Worm (Caenorhabditis elegans) whole organism, young adult: ENCODE data around the gene Y25C1A.6.

Experiments
- B0261.1 ChIP-seq: sonication (generic microtip); optimal IDR thresholded peaks from 2 replicates; lab custom pipeline; 2016; ENCODE audit warnings: mild to moderate bottlenecking, missing genetic modification characterization, moderate library complexity, missing compliant biosample characterization
- C06A6.2 ChIP-seq: fragments of 200-800 bp; sonication (Bioruptor generic); conservative IDR thresholded peaks from 2 replicates; pipeline ENCODE4 v1.3.6; 2022; ENCODE audit warnings: missing genetic modification characterization, missing compliant biosample characterization
- T26A5.8 ChIP-seq: sonication (generic microtip); optimal IDR thresholded peaks from 2 replicates; lab custom pipeline; 2016; ENCODE audit warnings: missing genetic modification characterization, missing compliant biosample characterization
- ceh-100 ChIP-seq: fragments of 200-800 bp; sonication (Bioruptor generic); IDR thresholded peaks from 2 replicates; pipeline ENCODE4 v1.3.6; 2022; ENCODE audit warnings: missing genetic modification reagents, missing genetic modification characterization, missing compliant biosample characterization
- egl-18 ChIP-seq: fragments of 200-800 bp; sonication (Bioruptor generic); IDR thresholded peaks from 2 replicates; pipeline ENCODE4 v1.3.6; 2022; ENCODE audit warnings: missing genetic modification reagents, missing genetic modification characterization, missing compliant biosample characterization
- egrh-3 ChIP-seq: fragments of 200-800 bp; sonication (Bioruptor generic); IDR thresholded peaks from 2 replicates; pipeline ENCODE4 v1.3.6; 2022; ENCODE audit warnings: missing genetic modification reagents, missing genetic modification characterization, missing compliant biosample characterization
- madf-6 ChIP-seq: fragments of 200-800 bp; sonication (Bioruptor generic); IDR thresholded peaks from 2 replicates; pipeline ENCODE4 v1.3.6; 2022; ENCODE audit warnings: missing genetic modification reagents, missing genetic modification characterization, missing compliant biosample characterization
- mes-4 ChIP-seq: sonication (generic microtip); optimal IDR thresholded peaks from 2 replicates; lab custom pipeline; 2016; ENCODE audit warnings: missing genotype, missing genetic modification characterization, missing compliant biosample characterization
- nhr-179 ChIP-seq: sonication (generic microtip); optimal IDR thresholded peaks from 2 replicates; lab custom pipeline; 2016; ENCODE audit warnings: mild to moderate bottlenecking, missing genetic modification characterization, missing compliant biosample characterization
- pbrm-1 ChIP-seq: fragments of 200-800 bp; sonication (Bioruptor generic); IDR thresholded peaks from 2 replicates; pipeline ENCODE4 v1.3.6; 2022; ENCODE audit warnings: missing genetic modification reagents, missing genetic modification characterization, missing compliant biosample characterization
- rec-8 ChIP-seq, 2 experiments: sonication (generic microtip); optimal IDR thresholded peaks; 2 replicates each; lab custom pipeline; 2016; ENCODE audit warnings: mild to moderate bottlenecking in 2 of 2, missing genetic modification characterization in 2 of 2, missing genetic modification reagents in 2 of 2, missing genotype in 2 of 2, missing biosample characterization in 1 of 2, missing compliant biosample characterization in 1 of 2, moderate library complexity in 1 of 2
- sdz-38 ChIP-seq: sonication (generic microtip); optimal IDR thresholded peaks from 2 replicates; lab custom pipeline; 2016; ENCODE audit warnings: missing genotype, missing genetic modification characterization, missing compliant biosample characterization
- unc-62 ChIP-seq: fragments of 150-350 bp; optimal IDR thresholded peaks from 2 replicates; lab custom pipeline; 2014; ENCODE audit warnings: missing biosample characterization, missing genetic modification reagents, missing genetic modification characterization
- ztf-18 ChIP-seq: sonication (generic microtip); optimal IDR thresholded peaks from 2 replicates; lab custom pipeline; 2016; ENCODE audit warnings: missing genotype, mild to moderate bottlenecking, missing genetic modification characterization, missing compliant biosample characterization

DNA sequence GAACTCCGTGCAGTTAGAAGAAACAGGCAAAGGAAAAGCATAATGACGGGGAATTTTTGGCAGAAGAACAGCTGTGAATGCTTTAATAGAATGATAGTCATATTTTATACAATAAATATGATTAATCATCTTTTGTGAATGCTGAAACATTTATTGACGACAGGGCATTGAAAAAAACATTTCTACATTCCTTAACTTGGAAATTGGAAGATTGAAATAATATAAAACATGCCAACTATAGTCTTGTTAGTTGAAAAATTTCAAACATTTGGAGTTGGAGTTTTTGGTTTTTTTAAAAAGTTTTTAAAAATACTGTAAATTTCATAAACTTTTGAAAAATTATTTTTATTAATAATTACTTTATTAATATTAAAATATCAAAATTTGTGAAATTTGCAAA lies 36.0 kb downstream of the Y25C1A.6 start, which contains the start of gene Y25C1A.14:
- no peak for TF ChIP-seq T26A5.8 (tag; lab: Kevin White, UChicago)
- no peak for TF ChIP-seq nhr-179 (tag; lab: Kevin White, UChicago)
- no peak for TF ChIP-seq rec-8 (tag; optimal IDR thresholded peaks at IDR 0.05; lab: Kevin White, UChicago)
- TF ChIP-seq unc-62 (GFP tag; lab: Kevin White, UChicago), result no peak
- TF ChIP-seq mes-4, result no peak
- no peak for TF ChIP-seq pbrm-1 (GFP tag; lab: Robert Waterston, UW)
- TF ChIP-seq egrh-3 (GFP tag; lab: Robert Waterston, UW), result no peak
- TF ChIP-seq ztf-18, result no peak
- no peak for TF ChIP-seq egl-18 (GFP tag; lab: Robert Waterston, UW)
- no peak for TF ChIP-seq ceh-100 (GFP tag; lab: Robert Waterston, UW)
- no peak for TF ChIP-seq C06A6.2 (GFP tag; lab: Robert Waterston, UW)
- TF ChIP-seq madf-6 (GFP tag; lab: Robert Waterston, UW), result no peak
- no peak for TF ChIP-seq sdz-38 (tag; lab: Kevin White, UChicago)
- TF ChIP-seq B0261.1 (tag; lab: Kevin White, UChicago), result no peak
